Worm (Caenorhabditis elegans) whole organism, late embryonic: ENCODE results near the gene F59C12.3.

Experiments used
- ceh-14 ChIP-seq: sonication (generic microtip); optimal IDR thresholded peaks from 2 replicates; lab custom pipeline; 2016; ENCODE audit warnings: missing genotype, missing genetic modification characterization, missing compliant biosample characterization
- ceh-18 ChIP-seq: sonication (generic microtip); optimal IDR thresholded peaks from 2 replicates; lab custom pipeline; 2016; ENCODE audit warnings: missing genetic modification characterization, missing compliant biosample characterization
- ceh-19 ChIP-seq: fragments of 200-800 bp; sonication (Bioruptor generic); optimal IDR thresholded peaks from 2 replicates; lab custom pipeline; 2018; ENCODE audit warnings: mild to moderate bottlenecking, missing genetic modification characterization, missing compliant biosample characterization
- ceh-22 ChIP-seq: sonication (generic microtip); optimal IDR thresholded peaks from 2 replicates; lab custom pipeline; 2017; ENCODE audit warnings: missing biosample characterization, missing genetic modification characterization
- ceh-24 ChIP-seq: sonication (generic microtip); optimal IDR thresholded peaks from 2 replicates; lab custom pipeline; 2016; ENCODE audit warnings: mild to moderate bottlenecking, missing genetic modification characterization, missing compliant biosample characterization
- ceh-30 ChIP-seq: fragments of 150-350 bp; optimal IDR thresholded peaks from 2 replicates; lab custom pipeline; 2014; ENCODE audit warnings: missing biosample characterization, missing genetic modification characterization
- ceh-31 ChIP-seq: sonication (generic microtip); optimal IDR thresholded peaks from 2 replicates; lab custom pipeline; 2016; ENCODE audit warnings: missing genetic modification characterization, missing compliant biosample characterization
- ceh-45 ChIP-seq: fragments of 200-800 bp; sonication (Bioruptor generic); IDR thresholded peaks from 2 replicates; pipeline ENCODE4 v1.3.6; 2022; ENCODE audit warnings: missing genetic modification reagents, missing genetic modification characterization, missing compliant biosample characterization
- ceh-9 ChIP-seq: sonication (generic microtip); optimal IDR thresholded peaks from 2 replicates; lab custom pipeline; 2016; ENCODE audit warnings: mild to moderate bottlenecking, missing genetic modification characterization, inconsistent platforms, missing compliant biosample characterization
- dmd-4 ChIP-seq: sonication (generic microtip); optimal IDR thresholded peaks from 2 replicates; lab custom pipeline; 2016; ENCODE audit warnings: borderline replicate concordance, missing genetic modification characterization, missing compliant biosample characterization
- dve-1 ChIP-seq: sonication (generic microtip); optimal IDR thresholded peaks from 2 replicates; lab custom pipeline; 2017; ENCODE audit warnings: antibody characterized with exemption, mild to moderate bottlenecking, missing genetic modification characterization, missing compliant biosample characterization
- elt-2 ChIP-seq: sonication (generic microtip); optimal IDR thresholded peaks from 2 replicates; lab custom pipeline; 2016; ENCODE audit warnings: missing genetic modification reagents, missing genetic modification characterization, missing compliant biosample characterization
- elt-4 ChIP-seq: sonication (generic microtip); optimal IDR thresholded peaks from 2 replicates; lab custom pipeline; 2016; ENCODE audit warnings: missing genetic modification characterization, missing compliant biosample characterization
- eyg-1 ChIP-seq: sonication (generic microtip); optimal IDR thresholded peaks from 2 replicates; lab custom pipeline; 2016; ENCODE audit warnings: missing genotype, missing genetic modification characterization, missing compliant biosample characterization
- fkh-6 ChIP-seq: sonication (generic microtip); optimal IDR thresholded peaks from 2 replicates; lab custom pipeline; 2016; ENCODE audit warnings: missing genetic modification characterization, missing compliant biosample characterization
- gmeb-2 ChIP-seq: sonication (generic microtip); optimal IDR thresholded peaks from 2 replicates; lab custom pipeline; 2016; ENCODE audit warnings: missing genetic modification characterization, inconsistent platforms, missing compliant biosample characterization
- hlh-13 ChIP-seq: fragments of 200-800 bp; sonication (Bioruptor generic); optimal IDR thresholded peaks from 2 replicates; lab custom pipeline; 2018; ENCODE audit warnings: mild to moderate bottlenecking, missing genetic modification characterization, missing compliant biosample characterization
- hlh-30 ChIP-seq: sonication (generic microtip); optimal IDR thresholded peaks from 2 replicates; lab custom pipeline; 2017; ENCODE audit warnings: antibody characterized with exemption, missing genetic modification characterization, missing compliant biosample characterization; ENCODE audit not compliant: insufficient read depth
- lim-6 ChIP-seq: sonication (generic microtip); optimal IDR thresholded peaks from 2 replicates; lab custom pipeline; 2016; ENCODE audit warnings: missing genetic modification characterization, missing compliant biosample characterization
- lin-11 ChIP-seq: fragments of 200-800 bp; sonication (Bioruptor generic); optimal IDR thresholded peaks from 2 replicates; lab custom pipeline; 2018; ENCODE audit warnings: mild to moderate bottlenecking, missing genetic modification characterization, missing compliant biosample characterization
- madf-2 ChIP-seq: sonication (generic microtip); optimal IDR thresholded peaks from 2 replicates; lab custom pipeline; 2017; ENCODE audit warnings: missing genetic modification characterization, missing compliant biosample characterization
- mec-3 ChIP-seq: sonication (generic microtip); optimal IDR thresholded peaks from 2 replicates; lab custom pipeline; 2016; ENCODE audit warnings: borderline replicate concordance, missing genetic modification characterization, missing compliant biosample characterization
- nfya-1 ChIP-seq: sonication (generic microtip); optimal IDR thresholded peaks from 2 replicates; lab custom pipeline; 2017; ENCODE audit warnings: missing genetic modification characterization, mild to moderate bottlenecking, missing compliant biosample characterization, antibody characterized with exemption, moderate library complexity
- nhr-11 ChIP-seq: fragments of 150-350 bp; optimal IDR thresholded peaks from 2 replicates; lab custom pipeline; 2014; ENCODE audit warnings: missing biosample characterization, missing genetic modification characterization
- nhr-232 ChIP-seq: sonication (generic microtip); optimal IDR thresholded peaks from 2 replicates; lab custom pipeline; 2016; ENCODE audit warnings: missing genetic modification characterization, missing compliant biosample characterization
- odd-2 ChIP-seq: sonication (generic microtip); optimal IDR thresholded peaks from 2 replicates; lab custom pipeline; 2017; ENCODE audit warnings: antibody characterized with exemption, mild to moderate bottlenecking, missing genetic modification characterization, missing compliant biosample characterization
- pax-1 ChIP-seq: fragments of 150-350 bp; optimal IDR thresholded peaks from 2 replicates; lab custom pipeline; 2014; ENCODE audit warnings: missing biosample characterization, missing genetic modification characterization
- pha-4 ChIP-seq: fragments of 150-350 bp; optimal IDR thresholded peaks from 2 replicates; lab custom pipeline; 2018; ENCODE audit warnings: missing biosample characterization, missing genetic modification reagents, missing genetic modification characterization
- ref-2 ChIP-seq: sonication (generic microtip); optimal IDR thresholded peaks from 2 replicates; lab custom pipeline; 2016; ENCODE audit warnings: missing genetic modification characterization, missing compliant biosample characterization
- sox-4 ChIP-seq: sonication (generic microtip); optimal IDR thresholded peaks from 2 replicates; lab custom pipeline; 2017; ENCODE audit warnings: mild to moderate bottlenecking, missing genetic modification characterization, inconsistent platforms, missing compliant biosample characterization
- syd-9 ChIP-seq: sonication (generic microtip); optimal IDR thresholded peaks from 2 replicates; lab custom pipeline; 2016; ENCODE audit warnings: mild to moderate bottlenecking, missing genetic modification characterization, moderate library complexity, missing compliant biosample characterization
- tbx-2 ChIP-seq: sonication (generic microtip); optimal IDR thresholded peaks from 2 replicates; lab custom pipeline; 2016; ENCODE audit warnings: missing genetic modification characterization, missing compliant biosample characterization
- tbx-7 ChIP-seq: sonication (generic microtip); optimal IDR thresholded peaks from 2 replicates; lab custom pipeline; 2016; ENCODE audit warnings: missing genotype, missing genetic modification characterization, missing compliant biosample characterization
- unc-42 ChIP-seq: sonication (generic microtip); optimal IDR thresholded peaks from 2 replicates; lab custom pipeline; 2016; ENCODE audit warnings: missing genotype, missing genetic modification characterization, missing compliant biosample characterization
- ztf-16 ChIP-seq: sonication (generic microtip); optimal IDR thresholded peaks from 2 replicates; lab custom pipeline; 2017; ENCODE audit warnings: missing genetic modification characterization, missing compliant biosample characterization

Gene F59C12.3

ce11 chrX:16633052-16633451 is 23.7 kb upstream of the F59C12.3 start, which contains the start of gene C06G1.1:
Gene C06G1.1, plus strand, starts transcription at chrX:16633352.
- TF ChIP-seq pha-4 (no peak), sox-4 (tag; lab: Kevin White, UChicago) (no peak), ceh-24 (no peak), elt-2 (tag; lab: Kevin White, UChicago) (no peak), unc-42 (no peak), ceh-30 (no peak), ceh-14 (no peak), ceh-18 (tag; lab: Kevin White, UChicago) (no peak), nhr-11 (tag; lab: Kevin White, UChicago) (no peak), ztf-16 (no peak), ref-2 (no peak)

- TF ChIP-seq tbx-2 (no peak), madf-2 (tag; lab: Kevin White, UChicago) (no peak), odd-2 (tag; lab: Kevin White, UChicago) (no peak)
These were observed 22.5 kb upstream of the F59C12.3 start for ce11 chrX:16631847-16632246.

ce11 chrX:16629773-16630172 is 20.4 kb upstream of the F59C12.3 start:
- TF ChIP-seq hlh-13 (GFP tag; lab: Kevin White, UChicago) (no peak), fkh-6 (no peak), ceh-9 (tag; lab: Kevin White, UChicago) (no peak), gmeb-2 (no peak), tbx-7 (tag; lab: Kevin White, UChicago) (no peak), elt-4 (no peak), ztf-16 (no peak), ceh-30 (no peak), nhr-11 (tag; lab: Kevin White, UChicago) (no peak), lim-6 (tag; lab: Kevin White, UChicago) (no peak), lin-11 (tag; lab: Kevin White, UChicago) (no peak), ceh-45 (GFP tag; lab: Robert Waterston, UW) (no peak), mec-3 (tag; lab: Kevin White, UChicago) (no peak), ref-2 (no peak)

- TF ChIP-seq ceh-19 (GFP tag; lab: Kevin White, UChicago) (no peak), ceh-31 (no peak), nfya-1 (tag; lab: Kevin White, UChicago) (no peak), dmd-4 (no peak), ceh-45 (GFP tag; lab: Robert Waterston, UW) (no peak), elt-4 (no peak)
These were observed 19.8 kb upstream of the F59C12.3 start for ce11 chrX:16629168-16629567.

- TF ChIP-seq lim-6 (tag; lab: Kevin White, UChicago) (no peak), ceh-22 (tag; lab: Kevin White, UChicago) (no peak), fkh-6 (no peak), tbx-2 (no peak), eyg-1 (tag; lab: Kevin White, UChicago) (no peak), dve-1 (tag; lab: Kevin White, UChicago) (no peak), hlh-30 (tag; lab: Kevin White, UChicago) (no peak), ceh-31 (no peak), nhr-232 (tag; lab: Kevin White, UChicago) (no peak), pax-1 (tag; lab: Kevin White, UChicago) (no peak), syd-9 (no peak), ceh-45 (GFP tag; lab: Robert Waterston, UW) (no peak), lin-11 (tag; lab: Kevin White, UChicago) (no peak)
- TF ChIP-seq, all 69 proteins: peak for 0
These were observed 17.5 kb upstream of the F59C12.3 start for ce11 chrX:16626817-16627216.
